Fruit fly (Drosophila melanogaster) whole organism, wandering third instar larva: ENCODE data around the gene Polr3A.

Experiments used
- Abd-B ChIP-seq: fragments of >200 bp; optimal IDR thresholded peaks from 2 replicates; lab custom pipeline; 2017; ENCODE audit warnings: missing biosample characterization, missing genetic modification characterization
- CG9705 ChIP-seq: fragments of 200-800 bp; sonication (Bioruptor generic); optimal IDR thresholded peaks from 2 replicates; lab custom pipeline; 2018; ENCODE audit warnings: missing biosample characterization, mild to moderate bottlenecking, missing genetic modification characterization
- Dfd ChIP-seq: fragments of >200 bp; optimal IDR thresholded peaks from 2 replicates; lab custom pipeline; 2017; ENCODE audit warnings: missing biosample characterization, missing genetic modification characterization
- Dif ChIP-seq: fragments of 200-275, 200-300 bp; sonication (Bioruptor generic); optimal IDR thresholded peaks from 2 replicates; lab custom pipeline; 2018; ENCODE audit warnings: missing biosample characterization, missing genetic modification characterization; ENCODE audit not compliant: partially characterized antibody
- GATAd ChIP-seq: sonication (Bioruptor generic); optimal IDR thresholded peaks from 2 replicates; lab custom pipeline; 2016; ENCODE audit warnings: missing biosample characterization, missing genetic modification characterization
- HLH106 ChIP-seq: fragments of 200-800 bp; optimal IDR thresholded peaks from 3 replicates; lab custom pipeline; 2019; ENCODE audit warnings: missing biosample characterization, mild to moderate bottlenecking, missing genetic modification characterization, moderate library complexity
- Hr78 ChIP-seq: fragments of >200 bp; optimal IDR thresholded peaks from 2 replicates; lab custom pipeline; 2017; ENCODE audit warnings: missing biosample characterization, missing genetic modification characterization
- Jra ChIP-seq: sonication (Bioruptor generic); optimal IDR thresholded peaks from 2 replicates; lab custom pipeline; 2016; ENCODE audit warnings: missing biosample characterization, missing genetic modification characterization
- Mio ChIP-seq: sonication (Bioruptor generic); optimal IDR thresholded peaks from 2 replicates; lab custom pipeline; 2016; ENCODE audit warnings: missing biosample characterization, missing genetic modification characterization
- Myc ChIP-seq: fragments of >200 bp; optimal IDR thresholded peaks from 2 replicates; lab custom pipeline; 2017
- OdsH ChIP-seq: fragments of 200-800 bp; sonication (Bioruptor generic); optimal IDR thresholded peaks from 2 replicates; lab custom pipeline; 2016; ENCODE audit warnings: missing biosample characterization, mild to moderate bottlenecking, missing genetic modification characterization
- Rel ChIP-seq, 2 experiments: fragments of 200-800 bp; sonication (Bioruptor generic) in 1 of 2; optimal IDR thresholded peaks; 2 replicates in 1 of 2; 3 replicates in 1 of 2; lab custom pipeline; 2016 to 2019; ENCODE audit warnings: mild to moderate bottlenecking in 2 of 2, missing biosample characterization in 2 of 2, missing genetic modification characterization in 2 of 2, moderate library complexity in 1 of 2
- Sp1 ChIP-seq: fragments of 200-800 bp; sonication (Bioruptor generic); optimal IDR thresholded peaks from 3 replicates; lab custom pipeline; 2019; ENCODE audit warnings: missing biosample characterization, mild to moderate bottlenecking, missing genetic modification characterization, moderate library complexity
- Vsx2 ChIP-seq: fragments of 200-300, 225-300 bp; sonication (Bioruptor generic); optimal IDR thresholded peaks from 2 replicates; lab custom pipeline; 2018; ENCODE audit warnings: missing biosample characterization, missing genetic modification characterization; ENCODE audit not compliant: partially characterized antibody
- brk ChIP-seq: fragments of 200-800 bp; sonication (Bioruptor generic); optimal IDR thresholded peaks from 2 replicates; lab custom pipeline; 2016; ENCODE audit warnings: missing biosample characterization, mild to moderate bottlenecking, missing genetic modification characterization
- dl ChIP-seq, 2 experiments: fragments of 175-275, 200-275 bp in 1 of 2; fragments of 200-275 bp in 1 of 2; sonication (Bioruptor generic); optimal IDR thresholded peaks; lab custom pipeline; 2018; ENCODE audit warnings: mild to moderate bottlenecking in 2 of 2, missing biosample characterization in 2 of 2, missing genetic modification characterization in 2 of 2, moderate library complexity in 2 of 2; ENCODE audit not compliant: partially characterized antibody in 2 of 2, insufficient read depth in 1 of 2
- dmrt93B ChIP-seq: fragments of 200-800 bp; sonication (Bioruptor generic); optimal IDR thresholded peaks from 2 replicates; lab custom pipeline; 2018; ENCODE audit warnings: missing biosample characterization, mild to moderate bottlenecking, missing genetic modification characterization
- dsf ChIP-seq: sonication (Bioruptor generic); optimal IDR thresholded peaks from 2 replicates; lab custom pipeline; 2016; ENCODE audit warnings: missing biosample characterization, missing genetic modification characterization, borderline replicate concordance
- ey ChIP-seq: fragments of 200-800 bp; sonication (Bioruptor generic); optimal IDR thresholded peaks from 2 replicates; lab custom pipeline; 2016; ENCODE audit warnings: missing biosample characterization, missing genetic modification characterization
- foxo ChIP-seq, 2 experiments: fragments of 200-800 bp; sonication (Bioruptor generic); optimal IDR thresholded peaks; 2 replicates in 1 of 2; 3 replicates in 1 of 2; lab custom pipeline; 2016 to 2017; ENCODE audit warnings: missing biosample characterization in 2 of 2, missing genetic modification characterization in 2 of 2
- fru ChIP-seq: fragments of 200-800 bp; sonication (Bioruptor generic); optimal IDR thresholded peaks from 3 replicates; lab custom pipeline; 2016; ENCODE audit warnings: missing biosample characterization, mild to moderate bottlenecking, missing genetic modification characterization
- jim ChIP-seq: fragments of 175-275, 200-325 bp; sonication (Bioruptor generic); optimal IDR thresholded peaks from 2 replicates; lab custom pipeline; 2016; ENCODE audit warnings: missing biosample characterization, mild to moderate bottlenecking, missing genetic modification characterization
- lola ChIP-seq: fragments of >200 bp; optimal IDR thresholded peaks from 2 replicates; lab custom pipeline; 2017; ENCODE audit warnings: missing biosample characterization, missing genetic modification characterization
- psq ChIP-seq: fragments of 200-800 bp; sonication (Bioruptor generic); optimal IDR thresholded peaks from 3 replicates; lab custom pipeline; 2017; ENCODE audit warnings: missing biosample characterization, mild to moderate bottlenecking, missing genetic modification characterization, moderate library complexity
- rgr ChIP-seq: fragments of 200-800 bp; sonication (Bioruptor generic); optimal IDR thresholded peaks from 3 replicates; lab custom pipeline; 2016; ENCODE audit warnings: missing biosample characterization, mild to moderate bottlenecking, missing genetic modification characterization
- sage ChIP-seq: fragments of 200-800 bp; sonication (Bioruptor generic); optimal IDR thresholded peaks from 2 replicates; lab custom pipeline; 2016; ENCODE audit warnings: missing biosample characterization, mild to moderate bottlenecking, missing genetic modification characterization
- sv ChIP-seq: fragments of 200-800 bp; sonication (Bioruptor generic); optimal IDR thresholded peaks from 3 replicates; lab custom pipeline; 2016; ENCODE audit warnings: missing biosample characterization, missing genetic modification characterization
- woc ChIP-seq: sonication (Bioruptor generic); optimal IDR thresholded peaks from 2 replicates; lab custom pipeline; 2016; ENCODE audit warnings: missing biosample characterization, mild to moderate bottlenecking, missing genetic modification characterization

The Polr3A gene

DNA sequence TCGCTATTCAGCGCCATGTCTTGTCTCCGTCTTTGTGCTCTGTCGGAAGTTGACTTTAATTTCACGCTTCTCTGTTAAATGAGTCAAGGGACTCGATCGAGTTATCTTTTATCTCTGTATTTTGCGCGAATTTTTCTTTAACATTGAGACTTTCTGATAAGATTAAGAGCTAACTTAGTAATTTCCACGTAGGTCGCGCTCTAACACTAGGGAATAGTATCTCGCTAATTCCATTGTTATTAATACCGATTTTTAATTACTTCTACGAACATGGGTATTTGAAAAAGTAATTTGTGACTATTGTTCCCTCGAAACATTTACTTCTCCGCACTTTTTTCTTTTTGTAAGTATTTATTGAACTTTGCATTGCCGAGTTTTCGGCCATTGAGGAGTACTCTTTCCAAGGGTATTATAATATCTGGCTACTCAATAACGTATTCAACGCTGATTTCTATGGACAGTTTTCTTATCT lies 3.7 kb downstream of the Polr3A start, which contains the start of gene CG8952:
TSS of gene CG8952 (minus strand) at position 51 of the 472 bp plus-strand sequence.
- no peak for TF ChIP-seq Dif (GFP tag; lab: Kevin White, UChicago)
- TF ChIP-seq CG9705 (GFP tag; lab: Kevin White, UChicago): no peak
- TF ChIP-seq fru (GFP tag; lab: Kevin White, UChicago): no peak
- no peak for TF ChIP-seq jim (GFP tag; lab: Kevin White, UChicago)
- no peak for TF ChIP-seq Abd-B (GFP tag; lab: Kevin White, UChicago)
- TF ChIP-seq lola (GFP tag; lab: Kevin White, UChicago): no peak

DNA sequence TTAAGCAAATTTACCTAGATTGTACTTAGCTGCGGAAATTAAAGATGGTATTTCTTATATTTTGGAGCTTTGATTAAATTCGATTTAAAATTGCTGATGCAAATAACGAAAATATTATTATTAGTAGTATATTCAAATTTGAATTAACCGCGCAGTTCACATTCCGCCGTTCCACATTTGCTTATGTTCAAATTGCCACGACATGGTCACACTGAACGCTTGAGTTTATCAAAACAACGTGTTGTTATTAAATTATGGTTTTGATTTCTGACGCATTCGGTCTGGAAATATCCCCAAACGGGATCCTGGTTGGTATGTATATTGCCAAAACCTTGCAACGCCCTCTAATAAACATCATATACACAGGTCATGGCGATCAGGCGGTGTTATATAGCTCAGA lies 6.7 kb downstream of the Polr3A start, which contains the start of gene CG33172:
TSS of gene CG33172 (plus strand) at position 208 of the 400 bp plus-strand sequence.
- no peak for TF ChIP-seq sage (GFP tag; lab: Kevin White, UChicago)
- TF ChIP-seq Rel (GFP tag; optimal IDR thresholded peaks at IDR 0.05; lab: Kevin White, UChicago): no peak
- TF ChIP-seq Rel (tag; optimal IDR thresholded peaks at IDR 0.05; lab: Kevin White, UChicago): no peak
- TF ChIP-seq OdsH: no peak
- TF ChIP-seq Dif (GFP tag; lab: Kevin White, UChicago): no peak
- no peak for TF ChIP-seq Sp1
- TF ChIP-seq dmrt93B (GFP tag; lab: Kevin White, UChicago): no peak
- no peak for TF ChIP-seq Dfd (GFP tag; lab: Kevin White, UChicago)
- TF ChIP-seq lola (GFP tag; lab: Kevin White, UChicago): no peak
- TF ChIP-seq Hr78 (GFP tag; lab: Kevin White, UChicago): no peak
- TF ChIP-seq woc (GFP tag; lab: Kevin White, UChicago): no peak
- no peak for TF ChIP-seq rgr
- TF ChIP-seq brk: no peak
- no peak for TF ChIP-seq foxo (GFP tag; optimal IDR thresholded peaks at IDR 0.05; lab: Kevin White, UChicago)
- TF ChIP-seq psq (GFP tag; lab: Kevin White, UChicago): no peak

DNA sequence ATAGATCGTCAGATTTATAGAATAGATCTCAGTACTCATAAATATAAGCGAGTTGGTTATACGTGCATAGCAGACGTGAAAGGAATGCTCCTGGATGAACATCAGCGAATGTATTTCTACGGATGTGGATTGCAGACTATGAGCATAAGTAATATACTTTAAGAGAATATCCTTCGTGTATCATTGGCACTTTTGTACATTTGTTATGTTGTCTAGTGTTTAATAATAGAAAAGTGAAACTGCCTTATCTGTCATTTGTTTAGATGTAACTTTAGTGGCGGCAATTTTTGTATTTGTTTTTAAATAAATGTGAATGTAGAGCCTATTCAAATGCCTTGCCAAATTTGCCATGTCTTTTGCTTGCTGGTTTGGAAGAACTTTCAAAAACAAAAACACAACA lies 9.9 kb downstream of the Polr3A start, which contains the start of gene CG43672:
TSS of gene CG43672 (plus strand) at position 301 of the 400 bp plus-strand sequence.
- TF ChIP-seq ey (GFP tag; lab: Kevin White, UChicago) (no peak), Jra (GFP tag; lab: Kevin White, UChicago) (no peak), Abd-B (GFP tag; lab: Kevin White, UChicago) (no peak), HLH106 (tag; lab: Kevin White, UChicago) (no peak), Rel (GFP tag; optimal IDR thresholded peaks at IDR 0.05; lab: Kevin White, UChicago) (no peak), Rel (tag; optimal IDR thresholded peaks at IDR 0.05; lab: Kevin White, UChicago) (no peak), fru (GFP tag; lab: Kevin White, UChicago) (no peak), jim (GFP tag; lab: Kevin White, UChicago) (no peak), Dfd (GFP tag; lab: Kevin White, UChicago) (no peak), dsf (GFP tag; lab: Kevin White, UChicago) (no peak), GATAd (GFP tag; lab: Kevin White, UChicago) (no peak), lola (GFP tag; lab: Kevin White, UChicago) (no peak), psq (GFP tag; lab: Kevin White, UChicago) (no peak)
- TF ChIP-seq, all 38 proteins: peak for 0

DNA sequence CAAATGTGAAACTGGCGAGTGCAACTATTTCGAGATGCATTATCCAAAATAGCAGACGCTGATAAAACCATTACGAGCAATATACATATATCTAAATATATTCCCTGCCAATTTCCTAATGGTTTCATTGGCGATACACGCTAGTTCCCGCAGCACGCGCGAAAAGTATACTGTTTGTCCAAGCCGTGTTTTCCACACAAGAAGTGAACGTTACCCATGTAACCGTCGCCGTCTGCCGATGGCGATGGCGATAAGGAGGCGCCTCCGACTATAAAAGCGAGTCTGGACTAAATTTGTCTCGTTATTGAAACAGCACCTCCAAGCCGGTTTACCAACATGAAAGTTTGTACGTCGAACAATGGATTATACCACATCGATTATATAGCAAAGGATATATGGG lies 16.1 kb downstream of the Polr3A start, which contains the start of gene CG43673:
TSS of gene CG43673 (plus strand) at position 301 of the 400 bp plus-strand sequence.
- TF ChIP-seq sage (GFP tag; lab: Kevin White, UChicago): no peak
- no peak for TF ChIP-seq Mio
- no peak for TF ChIP-seq Abd-B (GFP tag; lab: Kevin White, UChicago)
- no peak for TF ChIP-seq jim (GFP tag; lab: Kevin White, UChicago)
- TF ChIP-seq Jra (GFP tag; lab: Kevin White, UChicago): no peak
- TF ChIP-seq Hr78 (GFP tag; lab: Kevin White, UChicago): no peak
- TF ChIP-seq dl (GFP tag; optimal IDR thresholded peaks at IDR 0.05; lab: Kevin White, UChicago; ENCODE audit: insufficient read depth in 1 of 2, partially characterized antibody in 2 of 2): no peak
- TF ChIP-seq Sp1: no peak
- no peak for TF ChIP-seq HLH106 (tag; lab: Kevin White, UChicago)
- TF ChIP-seq ey (GFP tag; lab: Kevin White, UChicago): no peak
- no peak for TF ChIP-seq brk
- no peak for TF ChIP-seq rgr
- no peak for TF ChIP-seq psq (GFP tag; lab: Kevin White, UChicago)
- no peak for TF ChIP-seq Vsx2 (GFP tag; lab: Kevin White, UChicago)
- TF ChIP-seq Myc (lab: Kevin White, UChicago): no peak
- TF ChIP-seq dmrt93B (GFP tag; lab: Kevin White, UChicago): no peak

DNA sequence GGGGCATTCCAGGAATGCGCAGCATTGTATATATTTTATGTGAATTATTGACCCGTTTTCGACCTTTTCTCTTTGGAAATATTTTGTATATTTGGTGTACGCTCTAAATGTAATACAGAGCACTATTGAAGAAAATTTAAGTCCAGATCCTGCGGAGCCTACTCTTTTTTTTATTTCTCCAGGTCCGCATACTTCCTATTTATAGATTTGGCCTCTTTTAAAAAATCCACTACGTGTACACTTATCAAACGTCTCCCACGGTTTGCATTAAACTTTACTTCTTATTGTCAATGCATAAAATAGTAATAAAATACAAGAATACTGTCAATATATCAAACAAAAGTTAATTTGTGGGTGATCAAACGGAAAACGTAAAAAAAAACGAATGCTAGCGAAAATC lies 20.9 kb downstream of the Polr3A start, which contains the start of gene Efhc1.1:
TSS of gene Efhc1.1 (minus strand) at position 101 of the 400 bp plus-strand sequence.
- no peak for TF ChIP-seq psq (GFP tag; lab: Kevin White, UChicago)
- TF ChIP-seq sv (GFP tag; lab: Kevin White, UChicago): no peak
